Fruit fly (Drosophila melanogaster) whole organism, embryonic: ENCODE data around the gene Pex5.

Experiments
- ATbp ChIP-seq: fragments of 200-800 bp; sonication (Bioruptor generic); optimal IDR thresholded peaks from 2 replicates; lab custom pipeline; 2017; ENCODE audit warnings: missing biosample characterization, mild to moderate bottlenecking, missing genetic modification characterization, missing genetic modification reagents
- Aef1 ChIP-seq: fragments of 200-800 bp; sonication (Bioruptor generic); IDR thresholded peaks from 3 replicates; pipeline ENCODE4 v1.3.6; 2022; ENCODE audit warnings: missing biosample characterization, missing genetic modification characterization
- Awh ChIP-seq: fragments of 200-800 bp; sonication (Bioruptor generic); IDR thresholded peaks from 2 replicates; pipeline ENCODE4, ENCODE4 v1.3.6; 2022; ENCODE audit warnings: missing biosample characterization, missing genetic modification characterization
- CG10366 ChIP-seq: fragments of 200-800 bp; sonication (Bioruptor generic); IDR thresholded peaks from 2 replicates; pipeline ENCODE4 v1.3.6; 2022; ENCODE audit warnings: missing biosample characterization, missing genetic modification characterization
- CG10543 ChIP-seq: fragments of 200-800 bp; sonication (Bioruptor generic); optimal IDR thresholded peaks from 3 replicates; lab custom pipeline; 2017; ENCODE audit warnings: missing biosample characterization, mild to moderate bottlenecking, missing genetic modification characterization, moderate library complexity
- CG10959 ChIP-seq: fragments of 200-800 bp; sonication (Bioruptor generic); IDR thresholded peaks from 2 replicates; pipeline ENCODE4 v1.3.6; 2022; ENCODE audit warnings: missing biosample characterization, missing genetic modification characterization
- CG11504 ChIP-seq: fragments of 200-800 bp; sonication (Bioruptor generic); optimal IDR thresholded peaks from 3 replicates; lab custom pipeline; 2019; ENCODE audit warnings: missing biosample characterization, mild to moderate bottlenecking, missing genetic modification characterization, moderate library complexity
- CG12155 ChIP-seq: fragments of 200-800 bp; sonication (Bioruptor generic); optimal IDR thresholded peaks from 3 replicates; lab custom pipeline; 2016; ENCODE audit warnings: missing biosample characterization, missing genetic modification characterization
- CG12659 ChIP-seq: fragments of 200-800 bp; sonication (Bioruptor generic); optimal IDR thresholded peaks from 3 replicates; lab custom pipeline; 2017; ENCODE audit warnings: mild to moderate bottlenecking, missing biosample characterization, missing genetic modification reagents, missing genetic modification characterization
- CG14710 ChIP-seq: fragments of 200-800 bp; sonication (Bioruptor generic); optimal IDR thresholded peaks from 3 replicates; lab custom pipeline; 2019; ENCODE audit warnings: missing biosample characterization, mild to moderate bottlenecking, missing genetic modification characterization, moderate library complexity
- CG1529 ChIP-seq: fragments of 200-800 bp; sonication (Bioruptor generic); optimal IDR thresholded peaks from 3 replicates; lab custom pipeline; 2018; ENCODE audit warnings: missing biosample characterization, missing genetic modification characterization
- CG15514 ChIP-seq: fragments of 200-800 bp; sonication (Bioruptor generic); optimal IDR thresholded peaks from 3 replicates; lab custom pipeline; 2017; ENCODE audit warnings: missing biosample characterization, missing genetic modification characterization, mild to moderate bottlenecking, moderate library complexity, missing genetic modification reagents
- CG16779 ChIP-seq: fragments of 200-800 bp; sonication (Bioruptor generic); IDR thresholded peaks from 2 replicates; pipeline ENCODE4 v1.3.6; 2022; ENCODE audit warnings: missing biosample characterization, missing genetic modification characterization
- CG17186 ChIP-seq: fragments of 200-800 bp; sonication (Bioruptor generic); optimal IDR thresholded peaks from 3 replicates; lab custom pipeline; 2017; ENCODE audit warnings: missing biosample characterization, missing genetic modification reagents, missing genetic modification characterization
- CG17829 ChIP-seq: fragments of 200-800 bp; optimal IDR thresholded peaks from 2 replicates; lab custom pipeline; 2019; ENCODE audit warnings: missing biosample characterization, mild to moderate bottlenecking, missing genetic modification characterization, moderate library complexity
- CG18599 ChIP-seq: fragments of 200-800 bp; sonication (Bioruptor generic); optimal IDR thresholded peaks from 3 replicates; lab custom pipeline; 2017; ENCODE audit warnings: missing biosample characterization, missing genetic modification characterization, mild to moderate bottlenecking, moderate library complexity, missing genetic modification reagents
- CG2199 ChIP-seq: fragments of 200-800 bp; sonication (Bioruptor generic); IDR thresholded peaks from 3 replicates; pipeline ENCODE4 v1.3.6; 2022; ENCODE audit warnings: missing biosample characterization, missing genetic modification characterization
- CG31365 ChIP-seq: fragments of 200-800 bp; sonication (Bioruptor generic); optimal IDR thresholded peaks from 2 replicates; lab custom pipeline; 2018; ENCODE audit warnings: missing biosample characterization, mild to moderate bottlenecking, missing genetic modification characterization
- CG32767 ChIP-seq: fragments of 200-800 bp; sonication (Bioruptor generic); IDR thresholded peaks from 2 replicates; pipeline ENCODE4 v1.3.6; 2022; ENCODE audit warnings: missing biosample characterization, missing genetic modification characterization
- CG33213 ChIP-seq: fragments of 200-800 bp; sonication (Bioruptor generic); optimal IDR thresholded peaks from 3 replicates; lab custom pipeline; 2016; ENCODE audit warnings: missing biosample characterization, missing genetic modification characterization
- CG4404 ChIP-seq: fragments of 200-800 bp; sonication (Bioruptor generic); IDR thresholded peaks from 2 replicates; pipeline ENCODE4 v1.3.6; 2022; ENCODE audit warnings: missing biosample characterization, missing genetic modification characterization
- CG4730 ChIP-seq: fragments of 200-800 bp; sonication (Bioruptor generic); IDR thresholded peaks from 2 replicates; pipeline ENCODE4 v1.3.6; 2022; ENCODE audit warnings: missing biosample characterization, missing genetic modification characterization
- CG6765 ChIP-seq: fragments of 200-800 bp; sonication (Bioruptor generic); optimal IDR thresholded peaks from 3 replicates; lab custom pipeline; 2017; ENCODE audit warnings: missing biosample characterization, mild to moderate bottlenecking, missing genetic modification characterization
- CG8089 ChIP-seq: fragments of 200-800 bp; sonication (Bioruptor generic); optimal IDR thresholded peaks from 3 replicates; lab custom pipeline; 2016; ENCODE audit warnings: missing biosample characterization, missing genetic modification characterization
- Camta ChIP-seq: fragments of 200-800 bp; sonication (Bioruptor generic); optimal IDR thresholded peaks from 2 replicates; lab custom pipeline; 2016; ENCODE audit warnings: missing biosample characterization, missing genetic modification characterization
- Chrac-16 ChIP-seq: fragments of 200-800 bp; sonication (Bioruptor generic); optimal IDR thresholded peaks from 3 replicates; lab custom pipeline; 2016; ENCODE audit warnings: missing biosample characterization, missing genetic modification characterization
- CoRest ChIP-seq: fragments of 200-800 bp; sonication (Bioruptor generic); optimal IDR thresholded peaks from 3 replicates; lab custom pipeline; 2018; ENCODE audit warnings: missing biosample characterization, mild to moderate bottlenecking, missing genetic modification characterization, moderate library complexity
- D19B ChIP-seq: fragments of 200-800 bp; sonication (Bioruptor generic); optimal IDR thresholded peaks from 2 replicates; lab custom pipeline; 2017; ENCODE audit warnings: missing biosample characterization, mild to moderate bottlenecking, missing genetic modification characterization
- Dp ChIP-seq: fragments of 200-800 bp; sonication (Bioruptor generic); optimal IDR thresholded peaks from 2 replicates; lab custom pipeline; 2018; ENCODE audit warnings: missing biosample characterization, mild to moderate bottlenecking, missing genetic modification characterization, moderate library complexity
- Dref ChIP-seq: fragments of 200-800 bp; sonication (Bioruptor generic); IDR thresholded peaks from 2 replicates; pipeline ENCODE4 v1.3.6; 2022; ENCODE audit warnings: missing biosample characterization, missing genetic modification characterization
- E2f2 ChIP-seq: fragments of 200-800 bp; sonication (Bioruptor generic); IDR thresholded peaks from 2 replicates; pipeline ENCODE4 v1.3.6; 2022; ENCODE audit warnings: missing biosample characterization, missing genetic modification characterization
- Lpt ChIP-seq: fragments of >200 bp; optimal IDR thresholded peaks from 2 replicates; lab custom pipeline; 2018; ENCODE audit warnings: missing biosample characterization, missing genetic modification characterization
- Nf-YA ChIP-seq: fragments of 200-800 bp; sonication (Bioruptor generic); IDR thresholded peaks from 2 replicates; pipeline ENCODE4 v1.3.6; 2022; ENCODE audit warnings: missing biosample characterization, missing genetic modification characterization
- Taf1 ChIP-seq: fragments of 200-800 bp; sonication (Bioruptor generic); IDR thresholded peaks from 2 replicates; pipeline ENCODE4 v1.3.6; 2022; ENCODE audit warnings: missing biosample characterization, missing genetic modification characterization
- aop ChIP-seq: fragments of 200-800 bp; sonication (Bioruptor generic); IDR thresholded peaks from 2 replicates; pipeline ENCODE4 v1.3.6; 2022; ENCODE audit warnings: missing biosample characterization, missing genetic modification characterization
- bcd ChIP-seq: fragments of 200-800 bp; sonication (Bioruptor generic); optimal IDR thresholded peaks from 2 replicates; lab custom pipeline; 2017; ENCODE audit warnings: missing biosample characterization, mild to moderate bottlenecking, missing genetic modification characterization
- btn ChIP-seq: fragments of 200-800 bp; sonication (Bioruptor generic); optimal IDR thresholded peaks from 2 replicates; lab custom pipeline; 2016; ENCODE audit warnings: missing biosample characterization, missing genetic modification characterization
- da ChIP-seq: fragments of 200-800 bp; sonication (Bioruptor generic); optimal IDR thresholded peaks from 2 replicates; lab custom pipeline; 2016; ENCODE audit warnings: missing biosample characterization, missing genetic modification characterization
- eyg ChIP-seq: fragments of 200-800 bp; sonication (Bioruptor generic); optimal IDR thresholded peaks from 3 replicates; lab custom pipeline; 2016; ENCODE audit warnings: missing biosample characterization, missing genetic modification characterization
- gce ChIP-seq: fragments of 200-800 bp; sonication (Bioruptor generic); IDR thresholded peaks from 3 replicates; pipeline ENCODE4 v1.3.6; 2022; ENCODE audit warnings: missing biosample characterization, missing genetic modification characterization
- grn ChIP-seq: fragments of 200-800 bp; sonication (Bioruptor generic); optimal IDR thresholded peaks from 3 replicates; lab custom pipeline; 2017; ENCODE audit warnings: missing biosample characterization, missing genetic modification characterization
- ind ChIP-seq: fragments of 200-800 bp; sonication (Bioruptor generic); optimal IDR thresholded peaks from 3 replicates; lab custom pipeline; 2016; ENCODE audit warnings: missing biosample characterization, missing genetic modification characterization
- ken ChIP-seq: fragments of 200-800 bp; sonication (Bioruptor generic); IDR thresholded peaks from 3 replicates; pipeline ENCODE4 v1.3.6; 2022; ENCODE audit warnings: missing biosample characterization, missing genetic modification characterization
- nerfin-1 ChIP-seq: fragments of 200-800 bp; sonication (Bioruptor generic); optimal IDR thresholded peaks from 3 replicates; lab custom pipeline; 2019; ENCODE audit warnings: missing biosample characterization, mild to moderate bottlenecking, missing genetic modification characterization, moderate library complexity
- odd ChIP-seq: fragments of 200-800 bp; sonication (Bioruptor generic); optimal IDR thresholded peaks from 2 replicates; lab custom pipeline; 2017; ENCODE audit warnings: missing biosample characterization, mild to moderate bottlenecking, missing genetic modification characterization
- pita ChIP-seq: fragments of 200-800 bp; sonication (Bioruptor generic); optimal IDR thresholded peaks from 2 replicates; lab custom pipeline; 2017; ENCODE audit warnings: missing biosample characterization, mild to moderate bottlenecking, missing genetic modification characterization
- sna ChIP-seq: fragments of 200-800 bp; sonication (Bioruptor generic); IDR thresholded peaks from 2 replicates; pipeline ENCODE4 v1.3.6; 2022; ENCODE audit warnings: missing biosample characterization, missing genetic modification characterization; ENCODE audit not compliant: partially characterized antibody
- tll ChIP-seq, 2 experiments: fragments of 200-800 bp in 1 of 2; fragments of >200 bp in 1 of 2; sonication (Bioruptor generic) in 1 of 2; optimal IDR thresholded peaks; 2 replicates each; lab custom pipeline; 2017 to 2019; ENCODE audit warnings: missing biosample characterization in 2 of 2, missing genetic modification characterization in 2 of 2, mild to moderate bottlenecking in 1 of 2, moderate library complexity in 1 of 2
- tx ChIP-seq: fragments of 200-800 bp; sonication (Bioruptor generic); optimal IDR thresholded peaks from 2 replicates; lab custom pipeline; 2016; ENCODE audit warnings: missing biosample characterization, missing genetic modification characterization
- yki ChIP-seq: fragments of >200 bp; optimal IDR thresholded peaks from 3 replicates; lab custom pipeline; 2018
- zen ChIP-seq: fragments of 200-800 bp; sonication (Bioruptor generic); optimal IDR thresholded peaks from 3 replicates; lab custom pipeline; 2018; ENCODE audit warnings: missing biosample characterization, mild to moderate bottlenecking, missing genetic modification characterization, moderate library complexity

Pex5 gene

dm6 chrX:1849914-1850313 lies 18.9 kb downstream of the Pex5 start (continued):
- no peak for TF ChIP-seq aop (GFP tag; lab: Robert Waterston, UW)
- peak; percentile 44 for TF ChIP-seq CG8089 (GFP tag; lab: Kevin White, UChicago)
- TF ChIP-seq CG12659 (GFP tag; lab: Kevin White, UChicago), result peak; percentile 90
- TF ChIP-seq CG12155 (GFP tag; lab: Kevin White, UChicago), result peak; percentile 87
- TF ChIP-seq CG10959 (GFP tag; lab: Robert Waterston, UW), result peak; percentile 43
- peak; percentile 69 for TF ChIP-seq zen (tag; lab: Kevin White, UChicago)
- TF ChIP-seq CG16779 (GFP tag; lab: Robert Waterston, UW), result 0 out of 2 replicates have a peak, but pooled peaks have one; percentile 27
- no peak for TF ChIP-seq btn (GFP tag; lab: Kevin White, UChicago)
- peak; percentile 41; the same call in 1 of the 2 replicates for TF ChIP-seq CG4404
- TF ChIP-seq CG4730, result peak; percentile 49
- no peak; the same call in 2 of the 3 replicates for TF ChIP-seq gce (GFP tag; lab: Robert Waterston, UW)
- TF ChIP-seq Dp (GFP tag; lab: Kevin White, UChicago), result no peak
- no peak for TF ChIP-seq CG2199 (GFP tag; lab: Robert Waterston, UW)
- peak; percentile 54; the same call in 1 of the 3 replicates for TF ChIP-seq ken (GFP tag; lab: Robert Waterston, UW)
- no peak for TF ChIP-seq yki (lab: Kevin White, UChicago)
- peak; percentile 50 for TF ChIP-seq grn
- TF ChIP-seq Taf1 (GFP tag; lab: Robert Waterston, UW), result peak; percentile 58
- peak; percentile 54 for TF ChIP-seq CG1529 (GFP tag; lab: Kevin White, UChicago)
- peak; percentile 47 for TF ChIP-seq Camta (GFP tag; lab: Kevin White, UChicago)
- TF ChIP-seq nerfin-1 (tag; lab: Kevin White, UChicago), result peak; percentile 71
- peak; percentile 74 for TF ChIP-seq odd (GFP tag; lab: Kevin White, UChicago)
- peak; percentile 76 for TF ChIP-seq CG10366 (GFP tag; lab: Robert Waterston, UW)
- peak; percentile 86 for TF ChIP-seq bcd (GFP tag; lab: Kevin White, UChicago)
- TF ChIP-seq CG14710 (tag; lab: Kevin White, UChicago), result peak; percentile 66
- TF ChIP-seq CG33213 (GFP tag; lab: Kevin White, UChicago), result peak; percentile 67
- no peak for TF ChIP-seq tll (GFP tag; optimal IDR thresholded peaks at IDR 0.05; lab: Kevin White, UChicago)
- no peak for TF ChIP-seq Lpt
- TF ChIP-seq pita (GFP tag; lab: Kevin White, UChicago), result no peak
- TF ChIP-seq da, result peak; percentile 14
- TF ChIP-seq CG17829 (tag; lab: Kevin White, UChicago), result peak; percentile 81
- TF ChIP-seq CG11504 (tag; lab: Kevin White, UChicago), result peak; percentile 89
- peak; percentile 74 for TF ChIP-seq Chrac-16 (GFP tag; lab: Kevin White, UChicago)
- TF ChIP-seq CG10543 (GFP tag; lab: Kevin White, UChicago), result peak; percentile 91
- peak; percentile 91 for TF ChIP-seq CoRest (tag; lab: Kevin White, UChicago)
- TF ChIP-seq Aef1 (GFP tag; lab: Robert Waterston, UW), result peak; percentile 81
- TF ChIP-seq Nf-YA (GFP tag; lab: Robert Waterston, UW), result no peak
- TF ChIP-seq CG18599 (GFP tag; lab: Kevin White, UChicago), result peak; percentile 96
- peak; percentile 85 for TF ChIP-seq D19B
- TF ChIP-seq CG32767, result peak; percentile 48
- TF ChIP-seq CG17186 (GFP tag; lab: Kevin White, UChicago), result no peak
- peak; percentile 87 for TF ChIP-seq ind (GFP tag; lab: Kevin White, UChicago)
- peak; percentile 89 for TF ChIP-seq CG6765 (GFP tag; lab: Kevin White, UChicago)
- peak; percentile 76 for TF ChIP-seq CG31365 (tag; lab: Kevin White, UChicago)
- TF ChIP-seq CG15514 (GFP tag; lab: Kevin White, UChicago), result peak; percentile 85
- TF ChIP-seq ATbp, result peak; percentile 72
- TF ChIP-seq E2f2 (GFP tag; lab: Robert Waterston, UW), result peak; percentile 49; the same call in 1 of the 2 replicates
- peak; percentile 58 for TF ChIP-seq Awh (GFP tag; lab: Robert Waterston, UW)
- no peak for TF ChIP-seq sna (GFP tag; lab: Robert Waterston, UW)
- no peak for TF ChIP-seq Dref (GFP tag; lab: Robert Waterston, UW)
- TF ChIP-seq eyg, result peak; percentile 44
- peak; percentile 73 for TF ChIP-seq tx
